Worm (Caenorhabditis elegans) whole organism, L3 larva: ENCODE measurements around the gene sre-19.

Experiments used
- R02D3.7 ChIP-seq: fragments of 150-350 bp; optimal IDR thresholded peaks from 2 replicates; lab custom pipeline; 2014; ENCODE audit warnings: missing biosample characterization, missing genetic modification characterization
- ZK546.5 ChIP-seq: sonication (generic microtip); optimal IDR thresholded peaks from 2 replicates; lab custom pipeline; 2017; ENCODE audit warnings: missing biosample characterization, missing genetic modification characterization
- aly-2 ChIP-seq: fragments of 150-350 bp; optimal IDR thresholded peaks from 2 replicates; lab custom pipeline; 2014; ENCODE audit warnings: missing biosample characterization, missing genetic modification characterization
- ceh-28 ChIP-seq: fragments of 150-350 bp; optimal IDR thresholded peaks from 2 replicates; lab custom pipeline; 2014; ENCODE audit warnings: missing biosample characterization, missing genetic modification reagents, missing genetic modification characterization
- ceh-9 ChIP-seq: sonication (generic microtip); optimal IDR thresholded peaks from 2 replicates; lab custom pipeline; 2018; ENCODE audit warnings: missing biosample characterization, missing genetic modification characterization
- daf-12 ChIP-seq: fragments of 150-350 bp; optimal IDR thresholded peaks from 2 replicates; lab custom pipeline; 2014; ENCODE audit warnings: missing biosample characterization, missing genetic modification reagents, missing genetic modification characterization
- egl-5 ChIP-seq: fragments of 150-350 bp; optimal IDR thresholded peaks from 2 replicates; lab custom pipeline; 2017; ENCODE audit warnings: missing biosample characterization, missing genetic modification reagents, missing genetic modification characterization, inconsistent platforms
- elt-1 ChIP-seq: fragments of 150-350 bp; optimal IDR thresholded peaks from 2 replicates; lab custom pipeline; 2014; ENCODE audit warnings: missing biosample characterization, missing genetic modification characterization
- elt-2 ChIP-seq: sonication (generic microtip); optimal IDR thresholded peaks from 2 replicates; lab custom pipeline; 2016; ENCODE audit warnings: missing genetic modification reagents, mild to moderate bottlenecking, missing genetic modification characterization, missing compliant biosample characterization
- elt-3 ChIP-seq, 3 experiments: fragments of 150-350 bp in 1 of 3; sonication (generic microtip) in 2 of 3; optimal IDR thresholded peaks; 2 replicates in 2 of 3; 4 replicates in 1 of 3; lab custom pipeline; 2014 to 2017; ENCODE audit warnings: missing biosample characterization in 3 of 3, missing genetic modification characterization in 3 of 3
- eor-1 ChIP-seq, 2 experiments: fragments of 150-350 bp; optimal IDR thresholded peaks; 2 replicates each; lab custom pipeline; 2014 to 2018; ENCODE audit warnings: missing biosample characterization in 2 of 2, missing genetic modification characterization in 2 of 2
- fkh-10 ChIP-seq: sonication (generic microtip); optimal IDR thresholded peaks from 2 replicates; lab custom pipeline; 2017; ENCODE audit warnings: missing biosample characterization, missing genetic modification reagents, missing genetic modification characterization
- fos-1 ChIP-seq: fragments of 150-350 bp; optimal IDR thresholded peaks from 2 replicates; lab custom pipeline; 2014; ENCODE audit warnings: missing biosample characterization, missing genetic modification characterization
- hmg-11 ChIP-seq: sonication (generic microtip); optimal IDR thresholded peaks from 2 replicates; lab custom pipeline; 2016; ENCODE audit warnings: missing genetic modification characterization, missing compliant biosample characterization
- jun-1 ChIP-seq: fragments of 150-350 bp; optimal IDR thresholded peaks from 2 replicates; lab custom pipeline; 2014; ENCODE audit warnings: missing biosample characterization, missing genetic modification reagents, missing genetic modification characterization
- lin-15B ChIP-seq: fragments of 150-350 bp; optimal IDR thresholded peaks from 2 replicates; lab custom pipeline; 2014; ENCODE audit warnings: missing biosample characterization, missing genetic modification characterization
- lin-39 ChIP-seq: fragments of 150-350 bp; optimal IDR thresholded peaks from 2 replicates; lab custom pipeline; 2018; ENCODE audit warnings: missing biosample characterization, missing genetic modification reagents, missing genetic modification characterization
- lsy-12 ChIP-seq: sonication (generic microtip); optimal IDR thresholded peaks from 2 replicates; lab custom pipeline; 2016; ENCODE audit warnings: mild to moderate bottlenecking, missing genetic modification characterization, missing compliant biosample characterization
- mdl-1 ChIP-seq: fragments of 150-350 bp; optimal IDR thresholded peaks from 2 replicates; lab custom pipeline; 2014; ENCODE audit warnings: missing biosample characterization, missing genetic modification characterization
- mml-1 ChIP-seq: fragments of 150-350 bp; sonication (generic microtip); optimal IDR thresholded peaks from 3 replicates; lab custom pipeline; 2014; ENCODE audit warnings: missing biosample characterization, missing genetic modification characterization
- nfya-1 ChIP-seq: sonication (generic microtip); optimal IDR thresholded peaks from 2 replicates; lab custom pipeline; 2017; ENCODE audit warnings: missing genetic modification characterization, mild to moderate bottlenecking, missing compliant biosample characterization, antibody characterized with exemption, moderate library complexity; ENCODE audit not compliant: insufficient read depth
- nhr-11 ChIP-seq: fragments of 150-350 bp; optimal IDR thresholded peaks from 2 replicates; lab custom pipeline; 2014; ENCODE audit warnings: missing biosample characterization, missing genetic modification characterization
- nhr-12 ChIP-seq: fragments of 150-350 bp; optimal IDR thresholded peaks from 2 replicates; lab custom pipeline; 2014; ENCODE audit warnings: missing biosample characterization, missing genetic modification characterization
- nhr-23 ChIP-seq: fragments of 150-350 bp; optimal IDR thresholded peaks from 2 replicates; lab custom pipeline; 2014; ENCODE audit warnings: missing biosample characterization, missing genetic modification reagents, missing genetic modification characterization
- nhr-237 ChIP-seq: fragments of 150-350 bp; optimal IDR thresholded peaks from 2 replicates; lab custom pipeline; 2014; ENCODE audit warnings: missing biosample characterization, missing genetic modification characterization
- nhr-25 ChIP-seq: sonication (generic microtip); optimal IDR thresholded peaks from 2 replicates; lab custom pipeline; 2017; ENCODE audit warnings: missing biosample characterization, missing genetic modification characterization
- nhr-28 ChIP-seq: fragments of 150-350 bp; optimal IDR thresholded peaks from 2 replicates; lab custom pipeline; 2014; ENCODE audit warnings: missing biosample characterization, missing genetic modification characterization
- nhr-43 ChIP-seq: sonication (generic microtip); optimal IDR thresholded peaks from 2 replicates; lab custom pipeline; 2016; ENCODE audit warnings: mild to moderate bottlenecking, missing genetic modification characterization, missing compliant biosample characterization; ENCODE audit not compliant: poor library complexity, severe bottlenecking
- nhr-67 ChIP-seq: fragments of 150-350 bp; optimal IDR thresholded peaks from 2 replicates; lab custom pipeline; 2014; ENCODE audit warnings: missing biosample characterization, missing genetic modification characterization
- pha-4 ChIP-seq: fragments of 150-350 bp; optimal IDR thresholded peaks from 2 replicates; lab custom pipeline; 2014; ENCODE audit warnings: missing biosample characterization, missing genetic modification reagents, missing genetic modification characterization
- pqm-1 ChIP-seq: fragments of 150-350 bp; optimal IDR thresholded peaks from 2 replicates; lab custom pipeline; 2017; ENCODE audit warnings: missing biosample characterization, missing genetic modification characterization, inconsistent platforms
- sea-2 ChIP-seq: fragments of 150-350 bp; sonication (generic microtip); optimal IDR thresholded peaks from 4 replicates; lab custom pipeline; 2014; ENCODE audit warnings: missing biosample characterization, missing genetic modification reagents, missing genetic modification characterization
- skn-1 ChIP-seq: fragments of 150-350 bp; optimal IDR thresholded peaks from 2 replicates; lab custom pipeline; 2014; ENCODE audit warnings: missing biosample characterization, missing genetic modification characterization
- snpc-4 ChIP-seq: fragments of 150-350 bp; optimal IDR thresholded peaks from 2 replicates; lab custom pipeline; 2014; ENCODE audit warnings: missing biosample characterization, missing genetic modification characterization
- tbx-2 ChIP-seq: sonication (generic microtip); optimal IDR thresholded peaks from 2 replicates; lab custom pipeline; 2016; ENCODE audit warnings: mild to moderate bottlenecking, missing genetic modification characterization, missing compliant biosample characterization
- unc-39 ChIP-seq: sonication (generic microtip); optimal IDR thresholded peaks from 4 replicates; lab custom pipeline; 2017; ENCODE audit warnings: missing biosample characterization, missing genetic modification characterization
- unc-62 ChIP-seq: fragments of 150-350 bp; sonication (generic microtip); optimal IDR thresholded peaks from 4 replicates; lab custom pipeline; 2014; ENCODE audit warnings: missing biosample characterization, missing genetic modification reagents, missing genetic modification characterization
- ztf-11 ChIP-seq: fragments of 150-350 bp; optimal IDR thresholded peaks from 2 replicates; lab custom pipeline; 2014; ENCODE audit warnings: missing biosample characterization, missing genetic modification characterization
- ztf-4 ChIP-seq: fragments of 150-350 bp; optimal IDR thresholded peaks from 2 replicates; lab custom pipeline; 2014; ENCODE audit warnings: missing biosample characterization, missing genetic modification characterization

The sre-19 gene

ce11 chrIV:12238851-12239250, at the start of gene sre-19:
sre-19 (minus strand) TSS chrIV:12238951.
- no peak for TF ChIP-seq nfya-1
- TF ChIP-seq lsy-12 (tag; lab: Kevin White, UChicago) = no peak
- TF ChIP-seq fkh-10 (GFP tag; lab: Kevin White, UChicago) = no peak
- no peak for TF ChIP-seq elt-1
- TF ChIP-seq ceh-28 = no peak
- TF ChIP-seq nhr-43 (tag; lab: Kevin White, UChicago) = no peak
- TF ChIP-seq hmg-11 (tag; lab: Kevin White, UChicago) = no peak
- TF ChIP-seq ceh-9 (tag; lab: Kevin White, UChicago) = no peak
- TF ChIP-seq egl-5 (tag; lab: Kevin White, UChicago) = no peak
- TF ChIP-seq nhr-11 (tag; lab: Kevin White, UChicago) = no peak
- no peak for TF ChIP-seq nhr-23 (tag; lab: Kevin White, UChicago)
- no peak for TF ChIP-seq nhr-67 (tag; lab: Kevin White, UChicago)
- TF ChIP-seq ztf-11 = no peak
- no peak for TF ChIP-seq skn-1 (tag; lab: Kevin White, UChicago)
- no peak for TF ChIP-seq pqm-1
- no peak for TF ChIP-seq nhr-237 (tag; lab: Kevin White, UChicago)
- TF ChIP-seq fos-1 (tag; lab: Kevin White, UChicago) = no peak
- no peak for TF ChIP-seq nhr-25 (tag; lab: Kevin White, UChicago)
- TF ChIP-seq mml-1 (tag; lab: Kevin White, UChicago) = no peak
- no peak for TF ChIP-seq daf-12 (tag; lab: Kevin White, UChicago)

- TF ChIP-seq nhr-43 (tag; lab: Kevin White, UChicago) = no peak
- no peak for TF ChIP-seq ceh-28
- TF ChIP-seq lin-39 (tag; lab: Kevin White, UChicago) = no peak
- TF ChIP-seq fkh-10 (GFP tag; lab: Kevin White, UChicago) = no peak
- no peak for TF ChIP-seq ztf-4 (tag; lab: Kevin White, UChicago)
- TF ChIP-seq mml-1 (tag; lab: Kevin White, UChicago) = no peak
- no peak for TF ChIP-seq eor-1 (tag; optimal IDR thresholded peaks at IDR 0.05; lab: Kevin White, UChicago)
- TF ChIP-seq nhr-28 (tag; lab: Kevin White, UChicago) = no peak
- TF ChIP-seq lin-15B (tag; lab: Kevin White, UChicago) = no peak
- TF ChIP-seq unc-62 = no peak
- TF ChIP-seq ztf-11 = no peak
- TF ChIP-seq jun-1 = no peak
- TF ChIP-seq elt-1 = no peak
- no peak for TF ChIP-seq fos-1 (tag; lab: Kevin White, UChicago)
- no peak for TF ChIP-seq nhr-25 (tag; lab: Kevin White, UChicago)
- TF ChIP-seq nfya-1 = no peak
These were observed 48.9 kb upstream of the sre-19 start, which contains the start of gene erl-1 for ce11 chrIV:12287628-12288027. erl-1 (plus strand) TSS chrIV:12287928.

ce11 chrIV:12282873-12283272, 44.1 kb upstream of the sre-19 start, which contains the start of gene hpo-12:
hpo-12 (plus strand) TSS chrIV:12283173.
- TF ChIP-seq nhr-25 (tag; lab: Kevin White, UChicago) (no peak), mml-1 (tag; lab: Kevin White, UChicago) (no peak), tbx-2 (no peak), snpc-4 (tag; lab: Kevin White, UChicago) (no peak), ceh-9 (tag; lab: Kevin White, UChicago) (no peak), fos-1 (tag; lab: Kevin White, UChicago) (no peak), ZK546.5 (no peak), skn-1 (tag; lab: Kevin White, UChicago) (no peak), fkh-10 (GFP tag; lab: Kevin White, UChicago) (no peak), lsy-12 (tag; lab: Kevin White, UChicago) (no peak), nhr-43 (tag; lab: Kevin White, UChicago) (no peak), nhr-12 (no peak), R02D3.7 (tag; lab: Kevin White, UChicago) (no peak), nhr-23 (tag; lab: Kevin White, UChicago) (no peak), eor-1 (tag; optimal IDR thresholded peaks at IDR 0.05; lab: Kevin White, UChicago) (no peak), unc-39 (tag; lab: Kevin White, UChicago) (no peak), ztf-4 (tag; lab: Kevin White, UChicago) (no peak), pqm-1 (no peak), elt-3 (tag; optimal IDR thresholded peaks at IDR 0.05; lab: Kevin White, UChicago) (no peak)

- TF ChIP-seq aly-2 (tag; lab: Kevin White, UChicago) (no peak), pha-4 (tag; lab: Kevin White, UChicago) (peak; percentile 49), fos-1 (tag; lab: Kevin White, UChicago) (no peak), lin-15B (tag; lab: Kevin White, UChicago) (peak; percentile 33), nhr-237 (tag; lab: Kevin White, UChicago) (no peak), sea-2 (GFP tag; lab: Kevin White, UChicago) (no peak), elt-2 (tag; lab: Kevin White, UChicago) (peak; percentile 14), hmg-11 (tag; lab: Kevin White, UChicago) (peak; percentile 57), eor-1 (tag; optimal IDR thresholded peaks at IDR 0.05; lab: Kevin White, UChicago) (no peak), nhr-43 (tag; lab: Kevin White, UChicago) (no peak), mml-1 (tag; lab: Kevin White, UChicago) (no peak), ztf-11 (no peak), unc-62 (no peak), mdl-1 (no peak), ceh-28 (no peak)
These were observed 43.5 kb upstream of the sre-19 start, which contains the start of the genes C42C1.12 and C42C1.19 for ce11 chrIV:12282157-12282789. C42C1.12 (minus strand) TSS chrIV:12282207. C42C1.19 (plus strand) TSS chrIV:12282739.
